Fruit fly (Drosophila melanogaster) whole organism, adult: ENCODE measurements around the gene CG34448.

Experiments used
- CG11617 ChIP-seq: fragments of 200-800 bp; sonication (Bioruptor generic); optimal IDR thresholded peaks from 2 replicates; lab custom pipeline; 2017; ENCODE audit warnings: mild to moderate bottlenecking, missing biosample characterization, missing genetic modification reagents, missing genetic modification characterization
- CG12768 ChIP-seq: fragments of 200-800 bp; sonication (Bioruptor generic); optimal IDR thresholded peaks from 2 replicates; lab custom pipeline; 2017; ENCODE audit warnings: missing biosample characterization, missing genetic modification characterization, mild to moderate bottlenecking, moderate library complexity, missing genetic modification reagents
- CG14711 ChIP-seq: fragments of 200-800 bp; sonication (Bioruptor generic); optimal IDR thresholded peaks from 2 replicates; lab custom pipeline; 2018; ENCODE audit warnings: missing biosample characterization, mild to moderate bottlenecking, missing genetic modification characterization, moderate library complexity
- CG1620 ChIP-seq: fragments of 200-800 bp; sonication (Bioruptor generic); optimal IDR thresholded peaks from 2 replicates; lab custom pipeline; 2016; ENCODE audit warnings: missing biosample characterization, missing genetic modification characterization
- CG33017 ChIP-seq: fragments of 200-800 bp; sonication (Bioruptor generic); optimal IDR thresholded peaks from 2 replicates; lab custom pipeline; 2018; ENCODE audit warnings: missing biosample characterization, mild to moderate bottlenecking, missing genetic modification characterization, moderate library complexity
- CG5204 ChIP-seq: fragments of 200-800 bp; sonication (Bioruptor generic); optimal IDR thresholded peaks from 2 replicates; lab custom pipeline; 2016; ENCODE audit warnings: missing biosample characterization, missing genetic modification characterization
- CG7045 ChIP-seq: fragments of 200-800 bp; sonication (Bioruptor generic); optimal IDR thresholded peaks from 2 replicates; lab custom pipeline; 2017; ENCODE audit warnings: missing biosample characterization, mild to moderate bottlenecking, missing genetic modification characterization
- CG7101 ChIP-seq: fragments of 200-800 bp; sonication (Bioruptor generic); optimal IDR thresholded peaks from 2 replicates; lab custom pipeline; 2018; ENCODE audit warnings: missing biosample characterization, mild to moderate bottlenecking, missing genetic modification characterization, moderate library complexity
- Clk ChIP-seq: fragments of 200-800 bp; sonication (Bioruptor generic); optimal IDR thresholded peaks from 2 replicates; lab custom pipeline; 2017; ENCODE audit warnings: missing biosample characterization, missing genetic modification characterization
- Crg-1 ChIP-seq: fragments of 200-800 bp; sonication (Bioruptor generic); optimal IDR thresholded peaks from 2 replicates; lab custom pipeline; 2016; ENCODE audit warnings: missing biosample characterization, missing genetic modification characterization
- Hr96 ChIP-seq: fragments of 200-800 bp; sonication (Bioruptor generic); optimal IDR thresholded peaks from 2 replicates; lab custom pipeline; 2016; ENCODE audit warnings: missing biosample characterization, missing genetic modification characterization
- Mnt ChIP-seq: fragments of 200-800 bp; sonication (Bioruptor generic); optimal IDR thresholded peaks from 2 replicates; lab custom pipeline; 2016; ENCODE audit warnings: missing biosample characterization, mild to moderate bottlenecking, missing genetic modification characterization
- bab1 ChIP-seq: fragments of 200-800 bp; sonication (Bioruptor generic); optimal IDR thresholded peaks from 3 replicates; lab custom pipeline; 2019; ENCODE audit warnings: missing biosample characterization, mild to moderate bottlenecking, missing genetic modification characterization, moderate library complexity
- cic ChIP-seq: fragments of 200-800 bp; sonication (Bioruptor generic); optimal IDR thresholded peaks from 2 replicates; lab custom pipeline; 2017; ENCODE audit warnings: missing biosample characterization, mild to moderate bottlenecking, missing genetic modification characterization, moderate library complexity
- cnc ChIP-seq, 2 experiments: fragments of >200 bp; optimal IDR thresholded peaks; 2 replicates each; lab custom pipeline; 2017
- kay ChIP-seq: fragments of 200-800 bp; sonication (Bioruptor generic); peaks from one replicate; lab custom pipeline; 2016; ENCODE audit warnings: missing biosample characterization, missing genetic modification characterization, borderline replicate concordance
- ovo ChIP-seq: fragments of 200-800 bp; sonication (Bioruptor generic); optimal IDR thresholded peaks from 2 replicates; lab custom pipeline; 2016; ENCODE audit warnings: missing biosample characterization, missing genetic modification characterization
- pad ChIP-seq: fragments of 200-800 bp; sonication (Bioruptor generic); optimal IDR thresholded peaks from 3 replicates; lab custom pipeline; 2017; ENCODE audit warnings: missing biosample characterization, missing genetic modification characterization, mild to moderate bottlenecking, moderate library complexity, missing genetic modification reagents
- tj ChIP-seq: fragments of 200-800 bp; sonication (Bioruptor generic); optimal IDR thresholded peaks from 3 replicates; lab custom pipeline; 2017; ENCODE audit warnings: missing biosample characterization, mild to moderate bottlenecking, missing genetic modification characterization, moderate library complexity
- toe ChIP-seq: fragments of 200-800 bp; sonication (Bioruptor generic); optimal IDR thresholded peaks from 2 replicates; lab custom pipeline; 2016; ENCODE audit warnings: missing biosample characterization, missing genetic modification characterization

The CG34448 gene

DNA sequence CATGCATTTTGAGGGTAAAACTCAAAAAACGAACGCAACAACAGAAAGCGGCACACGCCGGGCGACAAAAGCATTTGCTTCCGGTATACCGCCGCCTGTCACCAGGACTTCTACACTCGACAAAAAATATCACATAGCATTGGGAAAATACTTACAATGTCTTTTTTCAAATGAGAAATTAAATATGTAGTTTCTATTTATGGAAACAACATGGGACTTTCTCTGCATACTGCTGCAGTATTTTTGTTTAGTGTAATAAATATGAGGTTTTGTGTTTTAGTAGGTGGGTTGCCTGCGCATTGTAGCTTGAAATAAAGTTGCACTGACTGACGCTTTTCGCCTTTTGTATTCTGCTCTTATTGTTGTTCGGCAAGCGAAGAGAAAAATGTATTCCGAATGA lies 20.7 kb downstream of the CG34448 start:
- no peak for TF ChIP-seq cic (GFP tag; lab: Kevin White, UChicago)
- no peak for TF ChIP-seq Mnt (GFP tag; lab: Kevin White, UChicago)
- no peak for TF ChIP-seq ovo (GFP tag; lab: Kevin White, UChicago)
- TF ChIP-seq CG7045 (GFP tag; lab: Kevin White, UChicago) = no peak
- no peak for TF ChIP-seq tj (GFP tag; lab: Kevin White, UChicago)
- no peak for TF ChIP-seq Clk

dm6 chr2L:2394872-2395271 lies 22.9 kb downstream of the CG34448 start:
- TF ChIP-seq CG12768 (GFP tag; lab: Kevin White, UChicago) (no peak), ovo (GFP tag; lab: Kevin White, UChicago) (no peak), Mnt (GFP tag; lab: Kevin White, UChicago) (no peak), CG14711 (tag; lab: Kevin White, UChicago) (no peak), CG7045 (GFP tag; lab: Kevin White, UChicago) (no peak), Clk (no peak), CG7101 (tag; lab: Kevin White, UChicago) (no peak)

DNA sequence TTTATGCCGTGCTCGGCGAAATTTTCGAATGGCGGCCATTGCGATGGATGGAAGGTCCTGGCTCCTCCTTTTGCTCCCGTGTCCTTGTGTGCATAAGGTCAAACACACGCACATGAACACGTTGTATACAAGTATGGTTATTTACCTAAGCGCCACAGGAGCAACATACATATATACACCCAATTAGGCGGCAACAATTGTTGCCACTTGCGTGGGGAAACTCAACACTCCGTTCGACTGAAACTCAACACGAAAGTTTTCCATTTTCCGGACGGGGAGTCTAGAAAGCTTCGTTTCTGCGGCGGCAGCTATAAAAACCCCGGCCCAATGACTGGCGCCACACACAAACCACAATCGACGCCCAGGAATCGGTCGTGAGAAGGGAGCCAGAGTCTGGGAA lies 26.4 kb downstream of the CG34448 start, which contains the start of gene CG46448:
Gene CG46448 (plus strand): TSS at position 340 of the 400 bp plus-strand sequence.
- TF ChIP-seq CG7101 (tag; lab: Kevin White, UChicago) = no peak

- no peak for TF ChIP-seq Crg-1
- TF ChIP-seq cnc (optimal IDR thresholded peaks at IDR 0.05; lab: Kevin White, UChicago) = no peak
Measured at dm6 chr2L:2390589-2390988, 27.2 kb downstream of the CG34448 start, which contains the start of gene CG43750. TSS of gene CG43750 (minus strand) at chr2L:2390689.

- no peak for TF ChIP-seq tj (GFP tag; lab: Kevin White, UChicago)
- TF ChIP-seq cic (GFP tag; lab: Kevin White, UChicago) = no peak
- TF ChIP-seq Mnt (GFP tag; lab: Kevin White, UChicago) = no peak
- no peak for TF ChIP-seq CG33017
- no peak for TF ChIP-seq Hr96
- no peak for TF ChIP-seq pad (GFP tag; lab: Kevin White, UChicago)
- TF ChIP-seq ovo (GFP tag; lab: Kevin White, UChicago) = no peak
- TF ChIP-seq CG11617 (GFP tag; lab: Kevin White, UChicago) = no peak
- no peak for TF ChIP-seq kay (GFP tag; lab: Kevin White, UChicago)
- TF ChIP-seq CG7101 (tag; lab: Kevin White, UChicago) = no peak
- TF ChIP-seq CG12768 (GFP tag; lab: Kevin White, UChicago) = no peak
- no peak for TF ChIP-seq CG1620 (GFP tag; lab: Kevin White, UChicago)
- no peak for TF ChIP-seq cnc (optimal IDR thresholded peaks at IDR 0.05; lab: Kevin White, UChicago)
- TF ChIP-seq toe (GFP tag; lab: Kevin White, UChicago) = no peak
- no peak for TF ChIP-seq CG5204 (GFP tag; lab: Kevin White, UChicago)
- no peak for TF ChIP-seq bab1
- TF ChIP-seq CG14711 (tag; lab: Kevin White, UChicago) = no peak
- TF ChIP-seq Clk = no peak
- no peak for TF ChIP-seq CG7045 (GFP tag; lab: Kevin White, UChicago)
Measured at dm6 chr2L:2385692-2386091, 32.1 kb downstream of the CG34448 start, which contains the start of gene CG3557. TSS of gene CG3557 (minus strand) at chr2L:2385792.

DNA sequence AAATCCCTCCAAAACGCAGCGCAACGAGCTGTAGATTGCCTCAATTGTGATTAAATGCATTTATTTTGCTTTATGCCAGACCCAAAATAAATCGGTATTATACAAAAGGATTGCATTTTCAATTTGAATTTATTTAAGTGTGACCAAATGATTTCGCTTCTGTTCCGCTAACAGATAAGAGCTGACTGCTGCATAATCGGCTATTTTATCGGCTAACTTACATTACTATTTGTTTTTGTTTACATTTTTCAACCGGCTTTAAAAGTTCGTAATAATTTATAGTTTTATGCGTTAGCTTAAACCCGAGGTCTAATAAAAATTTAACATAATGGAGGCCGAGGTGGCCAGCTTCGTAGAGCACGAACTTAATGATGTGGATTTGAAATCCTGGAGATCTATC lies 34.8 kb downstream of the CG34448 start, which contains the start of gene PIG-Wa:
Gene PIG-Wa (plus strand): TSS at position 232 of the 400 bp plus-strand sequence.
- TF ChIP-seq bab1 = peak; percentile 18
- no peak for TF ChIP-seq pad (GFP tag; lab: Kevin White, UChicago)

DNA sequence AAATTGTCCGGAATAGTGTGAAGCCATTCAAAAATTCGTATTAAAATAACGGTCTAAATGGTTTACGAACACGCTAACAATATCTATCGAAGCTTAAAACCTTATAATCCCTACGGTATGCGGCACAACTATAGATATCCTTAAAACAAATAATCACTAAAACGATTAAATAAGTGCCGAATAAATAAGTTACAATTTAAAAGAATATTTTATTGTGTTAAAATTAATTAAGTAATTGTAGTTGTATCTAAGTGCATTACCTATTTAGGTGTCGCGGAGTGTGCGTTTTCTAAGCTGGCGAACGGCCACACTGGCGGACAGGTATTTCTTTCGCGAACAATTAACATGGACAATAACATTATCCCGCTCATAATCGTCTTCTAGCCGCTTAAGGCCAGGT lies 37.0 kb downstream of the CG34448 start, which contains the start of gene Eogt:
Gene Eogt (plus strand): TSS at position 293 of the 400 bp plus-strand sequence.
- peak; percentile 75 for TF ChIP-seq pad (GFP tag; lab: Kevin White, UChicago)
- peak; percentile 55 for TF ChIP-seq tj (GFP tag; lab: Kevin White, UChicago)
- TF ChIP-seq cic (GFP tag; lab: Kevin White, UChicago) = peak; percentile 17
- peak; percentile 84 for TF ChIP-seq Crg-1
- peak; percentile 55 for TF ChIP-seq Hr96
- TF ChIP-seq toe (GFP tag; lab: Kevin White, UChicago) = peak; percentile 83
- peak; percentile 88 for TF ChIP-seq bab1
- peak; percentile 90 for TF ChIP-seq CG12768 (GFP tag; lab: Kevin White, UChicago)
- TF ChIP-seq cnc (optimal IDR thresholded peaks at IDR 0.05; lab: Kevin White, UChicago) = no peak
- peak; percentile 57 for TF ChIP-seq Clk
- TF ChIP-seq CG5204 (GFP tag; lab: Kevin White, UChicago) = peak; percentile 77
- TF ChIP-seq kay (GFP tag; lab: Kevin White, UChicago) = no peak
- TF ChIP-seq CG7045 (GFP tag; lab: Kevin White, UChicago) = peak; percentile 89
- peak; percentile 69 for TF ChIP-seq CG1620 (GFP tag; lab: Kevin White, UChicago)
- peak; percentile 64 for TF ChIP-seq ovo (GFP tag; lab: Kevin White, UChicago)
- peak; percentile 96 for TF ChIP-seq CG7101 (tag; lab: Kevin White, UChicago)
- TF ChIP-seq CG33017 = peak; percentile 97
- TF ChIP-seq Mnt (GFP tag; lab: Kevin White, UChicago) = peak; percentile 61
- peak; percentile 82 for TF ChIP-seq CG11617 (GFP tag; lab: Kevin White, UChicago)
- TF ChIP-seq CG14711 (tag; lab: Kevin White, UChicago) = peak; percentile 90
